Worm (Caenorhabditis elegans): ENCODE data around the gene srh-284.

Gene srh-284

DNA sequence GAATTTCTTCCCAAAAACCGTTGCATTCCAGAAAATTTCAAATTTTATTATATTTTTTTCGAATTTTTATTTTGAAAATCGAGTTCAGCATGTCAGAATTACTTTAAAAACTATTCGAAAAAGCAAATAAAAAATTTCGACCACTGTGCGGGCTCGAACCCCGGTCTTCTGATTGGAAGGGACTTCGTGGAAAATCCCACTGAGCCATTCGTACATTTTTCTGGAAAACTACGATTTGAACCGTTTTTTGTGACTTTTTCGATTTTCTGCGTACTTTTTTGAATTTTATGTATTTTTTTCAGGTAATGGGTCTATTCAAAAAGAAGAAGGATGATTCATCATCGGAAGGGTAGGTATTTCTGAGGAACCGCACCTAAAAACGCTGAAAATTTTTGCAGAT is 11.8 kb upstream of the srh-284 start, which contains the start of gene pgp-9:
pgp-9 (plus strand) TSS at position 301 of the 400 bp plus-strand sequence.
- no peak for TF ChIP-seq nhr-28 (tag; optimal IDR thresholded peaks at IDR 0.05)
- TF ChIP-seq nhr-84 (tag; optimal IDR thresholded peaks at IDR 0.05) = no peak
- TF ChIP-seq pag-3 (tag; optimal IDR thresholded peaks at IDR 0.05; ENCODE audit: borderline replicate concordance, insufficient read depth) = no peak
- TF ChIP-seq C34B4.2 (tag; optimal IDR thresholded peaks at IDR 0.05) = no peak
- TF ChIP-seq skn-1 (tag; optimal IDR thresholded peaks at IDR 0.05) = no peak
- no peak for TF ChIP-seq nhr-11 (tag; optimal IDR thresholded peaks at IDR 0.05)
- TF ChIP-seq snpc-4 (tag; optimal IDR thresholded peaks at IDR 0.05) = no peak
- no peak for TF ChIP-seq fos-1 (tag; optimal IDR thresholded peaks at IDR 0.05)
- TF ChIP-seq rnt-1 (tag; optimal IDR thresholded peaks at IDR 0.05) = no peak
- no peak for TF ChIP-seq swsn-7 (tag; optimal IDR thresholded peaks at IDR 0.05)

DNA sequence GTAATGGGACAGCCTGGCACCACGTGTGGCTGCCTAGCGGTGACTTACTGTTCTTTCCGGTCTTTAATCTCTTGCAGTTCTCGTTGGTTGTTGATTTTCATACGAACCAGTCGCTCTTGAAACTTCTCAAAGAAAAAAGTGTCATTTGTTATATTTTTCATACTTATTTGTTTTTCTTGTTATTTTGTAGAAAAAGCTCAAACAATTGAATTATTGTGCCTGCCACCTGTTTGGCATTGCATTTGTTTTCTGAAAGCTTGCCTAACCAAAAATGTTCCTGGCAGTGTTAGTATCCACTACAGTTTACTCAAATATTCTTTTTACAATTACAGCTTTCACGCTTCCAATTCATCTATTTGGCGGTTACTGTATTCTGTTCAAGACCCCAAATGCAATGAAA is 2.3 kb upstream of the srh-284 start, which contains the start of the genes C47A10.16 and srh-283:
C47A10.16 (minus strand) TSS at position 101 of the 400 bp plus-strand sequence.
srh-283 (plus strand) TSS at position 272 of the 400 bp plus-strand sequence.
- no peak for TF ChIP-seq nhr-12 (tag; optimal IDR thresholded peaks at IDR 0.05)
- TF ChIP-seq Y116A8C.19 (tag; optimal IDR thresholded peaks at IDR 0.05; ENCODE audit: borderline replicate concordance) = no peak
- TF ChIP-seq nhr-28 (tag; optimal IDR thresholded peaks at IDR 0.05) = no peak
- no peak for TF ChIP-seq blmp-1 (tag; optimal IDR thresholded peaks at IDR 0.05)
- TF ChIP-seq sox-4 (tag; optimal IDR thresholded peaks at IDR 0.05) = no peak
- no peak for TF ChIP-seq nhr-47 (tag; optimal IDR thresholded peaks at IDR 0.05)
- no peak for TF ChIP-seq hlh-17 (GFP tag; optimal IDR thresholded peaks at IDR 0.05; ENCODE audit: borderline replicate concordance)
- no peak for TF ChIP-seq fkh-10 (GFP tag; optimal IDR thresholded peaks at IDR 0.05)
- TF ChIP-seq C34B4.2 (tag; optimal IDR thresholded peaks at IDR 0.05) = no peak
- TF ChIP-seq nhr-19 (GFP tag; conservative IDR thresholded peaks at IDR 0.05) = no peak
- no peak for TF ChIP-seq rnt-1 (tag; optimal IDR thresholded peaks at IDR 0.05)
- TF ChIP-seq unc-86 (tag; optimal IDR thresholded peaks at IDR 0.05) = no peak
- no peak for TF ChIP-seq vab-15 (tag; optimal IDR thresholded peaks at IDR 0.05)
- TF ChIP-seq dpl-1 (GFP tag; optimal IDR thresholded peaks at IDR 0.05) = no peak
- TF ChIP-seq sup-37 (GFP tag; optimal IDR thresholded peaks at IDR 0.05) = no peak
- no peak for TF ChIP-seq mef-2 (tag; optimal IDR thresholded peaks at IDR 0.05)
- no peak for TF ChIP-seq nhr-84 (tag; optimal IDR thresholded peaks at IDR 0.05)
- no peak for TF ChIP-seq C16A3.4 (tag; optimal IDR thresholded peaks at IDR 0.05)

DNA sequence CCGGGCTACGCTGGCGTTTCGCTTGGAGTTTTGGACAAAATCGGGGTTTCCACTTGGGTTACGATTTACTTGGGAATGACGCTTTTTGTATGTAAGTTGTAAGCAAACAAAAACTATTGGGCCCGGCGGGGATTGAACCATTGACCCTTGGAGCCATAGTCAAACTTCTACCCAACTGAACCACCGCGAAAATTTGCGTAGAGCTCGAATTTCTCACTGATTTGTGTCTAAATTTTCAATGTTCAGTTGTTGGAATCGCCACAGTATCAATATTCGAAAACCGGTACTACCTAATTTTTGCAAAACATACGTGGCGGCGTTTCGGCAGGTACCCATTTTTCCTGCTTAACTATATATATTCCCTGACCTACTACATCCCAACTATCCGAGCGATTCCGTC is 419 bp downstream of the srh-284 start:
- TF ChIP-seq ceh-63 (GFP tag; optimal IDR thresholded peaks at IDR 0.05) (no peak), lin-14 (GFP tag; optimal IDR thresholded peaks at IDR 0.05) (no peak), nhr-85 (tag) (no peak), mep-1 (tag; optimal IDR thresholded peaks at IDR 0.05) (no peak), fos-1 (tag; optimal IDR thresholded peaks at IDR 0.05) (no peak), fkh-10 (GFP tag; optimal IDR thresholded peaks at IDR 0.05) (no peak), aha-1 (tag; optimal IDR thresholded peaks at IDR 0.05) (no peak), ces-1 (GFP tag; optimal IDR thresholded peaks at IDR 0.05) (no peak), lin-35 (GFP tag; optimal IDR thresholded peaks at IDR 0.05) (no peak), efl-1 (optimal IDR thresholded peaks at IDR 0.05) (no peak), efl-1 (GFP tag; optimal IDR thresholded peaks at IDR 0.05 in 1 of 2) (no peak), lin-15B (tag; optimal IDR thresholded peaks at IDR 0.05) (no peak), jun-1 (tag; optimal IDR thresholded peaks at IDR 0.05) (no peak), hlh-17 (GFP tag; optimal IDR thresholded peaks at IDR 0.05; ENCODE audit: borderline replicate concordance) (no peak), lsy-2 (tag; optimal IDR thresholded peaks at IDR 0.05) (no peak), elt-2 (tag; optimal IDR thresholded peaks at IDR 0.05) (no peak), skn-1 (tag; optimal IDR thresholded peaks at IDR 0.05) (no peak), tlp-1 (tag; optimal IDR thresholded peaks at IDR 0.05) (no peak), nhr-76 (tag; optimal IDR thresholded peaks at IDR 0.05) (no peak)

All from whole organism, L1 larva.